Fruit fly (Drosophila melanogaster) whole organism, pupa: Measurements from ENCODE around the gene CG43445.

Source experiments
- CG10348 ChIP-seq: fragments of 200-800 bp; sonication (Bioruptor generic); IDR thresholded peaks from 2 replicates; pipeline ENCODE4 v1.3.6; 2022; ENCODE audit warnings: missing biosample characterization, missing genetic modification characterization
- CG12605 ChIP-seq: fragments of 200-800 bp; sonication (Bioruptor generic); IDR thresholded peaks from 2 replicates; pipeline ENCODE4 v1.3.6; 2022; ENCODE audit warnings: missing biosample characterization, missing genetic modification characterization
- CG13204 ChIP-seq: fragments of 200-800 bp; sonication (Bioruptor generic); optimal IDR thresholded peaks from 2 replicates; lab custom pipeline; 2018; ENCODE audit warnings: missing biosample characterization, mild to moderate bottlenecking, missing genetic modification characterization, moderate library complexity
- CG14655 ChIP-seq: fragments of 200-800 bp; sonication (Bioruptor generic); optimal IDR thresholded peaks from 3 replicates; lab custom pipeline; 2017; ENCODE audit warnings: mild to moderate bottlenecking, missing biosample characterization, missing genetic modification reagents, missing genetic modification characterization
- CG15710 ChIP-seq: fragments of 200-800 bp; sonication (Bioruptor generic); optimal IDR thresholded peaks from 2 replicates; lab custom pipeline; 2018; ENCODE audit warnings: missing biosample characterization, mild to moderate bottlenecking, missing genetic modification characterization, moderate library complexity
- CG17806 ChIP-seq: fragments of 200-800 bp; sonication (Bioruptor generic); optimal IDR thresholded peaks from 2 replicates; lab custom pipeline; 2018; ENCODE audit warnings: missing biosample characterization, mild to moderate bottlenecking, missing genetic modification characterization, moderate library complexity
- CG32121 ChIP-seq: fragments of 200-800 bp; sonication (Bioruptor generic); IDR thresholded peaks from 2 replicates; pipeline ENCODE4 v1.3.6; 2022; ENCODE audit warnings: missing biosample characterization, missing genetic modification characterization
- CG34367 ChIP-seq: fragments of 200-800 bp; sonication (Bioruptor generic); optimal IDR thresholded peaks from 2 replicates; lab custom pipeline; 2018; ENCODE audit warnings: missing biosample characterization, mild to moderate bottlenecking, missing genetic modification characterization
- CG4496 ChIP-seq: fragments of 200-800 bp; sonication (Bioruptor generic); IDR thresholded peaks from 3 replicates; pipeline ENCODE4 v1.3.6; 2022; ENCODE audit warnings: missing biosample characterization, missing genetic modification characterization
- CG8159 ChIP-seq: fragments of 200-800 bp; sonication (Bioruptor generic); optimal IDR thresholded peaks from 3 replicates; lab custom pipeline; 2018; ENCODE audit warnings: missing biosample characterization, mild to moderate bottlenecking, missing genetic modification characterization, moderate library complexity
- CG8301 ChIP-seq: fragments of 200-800 bp; sonication (Bioruptor generic); optimal IDR thresholded peaks from 2 replicates; lab custom pipeline; 2018; ENCODE audit warnings: missing biosample characterization, mild to moderate bottlenecking, missing genetic modification characterization
- CG9948 ChIP-seq: fragments of 200-800 bp; sonication (Bioruptor generic); optimal IDR thresholded peaks from 2 replicates; lab custom pipeline; 2018; ENCODE audit warnings: missing biosample characterization, mild to moderate bottlenecking, missing genetic modification characterization, moderate library complexity
- D1 ChIP-seq: fragments of 200-800 bp; sonication (Bioruptor generic); optimal IDR thresholded peaks from 2 replicates; lab custom pipeline; 2018; ENCODE audit warnings: missing biosample characterization, mild to moderate bottlenecking, missing genetic modification characterization, moderate library complexity
- EcR ChIP-seq: fragments of 200-800 bp; sonication (Bioruptor generic); optimal IDR thresholded peaks from 3 replicates; lab custom pipeline; 2019; ENCODE audit warnings: missing biosample characterization, missing genetic modification characterization, mild to moderate bottlenecking, moderate library complexity, missing genetic modification reagents
- Ets98B ChIP-seq: fragments of 200-800 bp; sonication (Bioruptor generic); IDR thresholded peaks from 2 replicates; pipeline ENCODE4 v1.3.6; 2022; ENCODE audit warnings: missing biosample characterization, missing genetic modification characterization
- Pif1A ChIP-seq: fragments of 200-800 bp; sonication (Bioruptor generic); optimal IDR thresholded peaks from 3 replicates; lab custom pipeline; 2016; ENCODE audit warnings: missing biosample characterization, missing genetic modification characterization
- Pif1B ChIP-seq: fragments of 200-800 bp; sonication (Bioruptor generic); optimal IDR thresholded peaks from 3 replicates; lab custom pipeline; 2016; ENCODE audit warnings: missing biosample characterization, missing genetic modification characterization
- Snoo ChIP-seq: fragments of 200-800 bp; sonication (Bioruptor generic); optimal IDR thresholded peaks from 3 replicates; lab custom pipeline; 2017; ENCODE audit warnings: missing biosample characterization, mild to moderate bottlenecking, missing genetic modification characterization, inconsistent platforms
- fd96Ca ChIP-seq: fragments of 200-800 bp; sonication (Bioruptor generic); IDR thresholded peaks from 3 replicates; pipeline ENCODE4 v1.3.6; 2022; ENCODE audit warnings: missing biosample characterization, missing genetic modification characterization
- gl ChIP-seq: fragments of 200-800 bp; sonication (Bioruptor generic); optimal IDR thresholded peaks from 2 replicates; lab custom pipeline; 2018; ENCODE audit warnings: missing biosample characterization, mild to moderate bottlenecking, missing genetic modification characterization
- rn ChIP-seq: fragments of 200-800 bp; sonication (Bioruptor generic); IDR thresholded peaks from 2 replicates; pipeline ENCODE4 v1.3.6; 2022; ENCODE audit warnings: missing biosample characterization, missing genetic modification characterization

CG43445 gene

DNA sequence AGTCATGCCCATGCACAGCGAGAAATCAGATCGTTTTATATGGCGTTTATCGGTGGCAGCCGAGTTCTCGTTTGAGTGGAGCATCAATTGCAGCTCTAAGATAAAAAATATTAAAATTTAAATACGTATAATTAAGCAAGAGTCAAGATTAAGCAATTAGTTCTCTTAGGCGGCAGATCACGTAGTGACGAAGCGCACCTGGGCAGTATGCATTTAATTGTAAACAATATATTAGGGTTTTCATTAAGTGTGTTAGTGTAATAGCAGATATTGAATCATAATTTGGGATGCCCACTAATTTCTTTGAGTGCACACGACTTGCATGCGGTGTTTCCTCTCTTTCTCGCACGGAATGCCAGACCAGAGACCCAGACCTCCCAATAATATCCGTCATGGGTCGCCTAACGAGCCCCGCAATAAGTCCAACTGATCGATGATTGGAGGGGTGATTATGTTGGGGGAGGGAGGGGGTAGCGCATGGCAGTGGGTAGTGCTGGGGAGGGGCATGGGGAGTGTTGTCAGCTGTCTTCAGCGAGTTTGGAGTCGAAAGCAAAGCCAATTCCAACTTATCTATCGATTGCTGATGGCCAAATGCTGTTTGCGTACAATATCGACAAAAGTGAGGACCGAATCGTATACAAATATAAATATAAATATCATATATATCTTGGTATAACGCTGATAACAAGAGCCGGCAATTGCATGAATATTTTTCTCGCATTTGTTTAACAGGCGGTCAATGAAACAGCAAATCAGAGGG lies 38.4 kb downstream of the CG43445 start:
- TF ChIP-seq CG14655 (peak; percentile 64), Snoo (tag; lab: Kevin White, UChicago) (peak; percentile 59), CG8301 (peak; percentile 52), CG15710 (tag; lab: Kevin White, UChicago) (peak; percentile 53), EcR (GFP tag; lab: Kevin White, UChicago) (no peak), rn (GFP tag; lab: Robert Waterston, UW) (no peak), CG8159 (tag; lab: Kevin White, UChicago) (peak; percentile 61), CG9948 (tag; lab: Kevin White, UChicago) (peak; percentile 53), Ets98B (peak; percentile 39; the same call in 1 of the 2 replicates), CG12605 (GFP tag; lab: Robert Waterston, UW) (no peak), gl (tag; lab: Kevin White, UChicago) (no peak), D1 (no peak), CG13204 (GFP tag; lab: Kevin White, UChicago) (no peak), fd96Ca (GFP tag; lab: Robert Waterston, UW) (peak; percentile 77), CG10348 (GFP tag; lab: Robert Waterston, UW) (0 out of 2 replicates have a peak, but pooled peaks have one; percentile 33), CG4496 (GFP tag; lab: Robert Waterston, UW) (peak; percentile 67), CG34367 (tag; lab: Kevin White, UChicago) (peak; percentile 16), Pif1A (GFP tag; lab: Kevin White, UChicago) (peak; percentile 68), CG17806 (tag; lab: Kevin White, UChicago) (peak; percentile 44), Pif1B (peak; percentile 46), CG32121 (GFP tag; lab: Robert Waterston, UW) (peak; percentile 72)

DNA sequence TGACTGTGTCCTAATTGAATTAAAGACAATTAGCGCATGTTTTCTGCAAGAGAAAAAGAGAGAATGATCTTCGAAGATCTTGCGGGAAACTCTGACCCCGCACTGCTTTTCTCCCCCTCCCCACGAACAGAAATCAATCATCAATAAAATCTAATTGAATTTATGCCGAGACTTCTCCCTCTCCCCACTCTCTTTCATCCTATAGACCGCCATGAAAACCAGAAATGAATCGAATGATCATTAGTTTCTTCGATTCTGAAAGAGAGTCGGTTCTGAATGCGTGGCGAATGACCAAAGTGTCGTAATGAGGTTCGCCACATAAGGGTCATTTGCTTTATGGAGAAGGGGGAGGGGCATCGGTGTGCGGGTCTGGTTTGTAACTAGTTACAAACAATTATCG lies 39.2 kb downstream of the CG43445 start:
- TF ChIP-seq CG13204 (GFP tag; lab: Kevin White, UChicago) = no peak
- TF ChIP-seq gl (tag; lab: Kevin White, UChicago) = no peak
- no peak for TF ChIP-seq fd96Ca (GFP tag; lab: Robert Waterston, UW)
- no peak for TF ChIP-seq rn (GFP tag; lab: Robert Waterston, UW)
- no peak for TF ChIP-seq CG4496 (GFP tag; lab: Robert Waterston, UW)
- TF ChIP-seq Pif1B = no peak
- no peak for TF ChIP-seq CG15710 (tag; lab: Kevin White, UChicago)
- no peak for TF ChIP-seq Snoo (tag; lab: Kevin White, UChicago)
- TF ChIP-seq CG14655 = no peak
- no peak for TF ChIP-seq CG34367 (tag; lab: Kevin White, UChicago)

dm6 chr3R:17951285-17951684 lies 40.1 kb downstream of the CG43445 start:
- TF ChIP-seq Snoo (tag; lab: Kevin White, UChicago) = no peak
- TF ChIP-seq CG17806 (tag; lab: Kevin White, UChicago) = no peak
- TF ChIP-seq gl (tag; lab: Kevin White, UChicago) = no peak
- peak; percentile 29 for TF ChIP-seq EcR (GFP tag; lab: Kevin White, UChicago)
- TF ChIP-seq Pif1B = no peak
- no peak for TF ChIP-seq CG34367 (tag; lab: Kevin White, UChicago)
- no peak for TF ChIP-seq rn (GFP tag; lab: Robert Waterston, UW)

DNA sequence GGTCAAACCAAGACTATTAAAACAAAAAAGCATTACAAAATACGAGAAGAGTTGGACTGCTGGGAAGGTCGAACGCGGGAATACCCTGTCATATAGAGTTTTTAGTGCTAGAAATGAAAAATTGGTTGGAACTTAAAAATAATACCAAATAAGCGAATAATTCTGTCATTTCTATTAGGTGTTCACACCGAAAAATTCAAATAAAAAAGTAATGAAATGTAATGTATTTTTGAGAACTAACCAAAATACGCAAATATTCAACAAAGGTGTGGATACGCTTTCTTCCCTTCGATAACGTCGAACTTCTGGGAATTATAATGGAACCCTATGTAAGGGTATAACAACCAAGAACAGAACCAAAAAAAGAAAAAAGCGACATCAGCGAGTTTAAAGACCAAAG lies 40.6 kb downstream of the CG43445 start:
- TF ChIP-seq CG8159 (tag; lab: Kevin White, UChicago) (peak; percentile 40), CG17806 (tag; lab: Kevin White, UChicago) (no peak), CG9948 (tag; lab: Kevin White, UChicago) (no peak), fd96Ca (GFP tag; lab: Robert Waterston, UW) (no peak), CG10348 (GFP tag; lab: Robert Waterston, UW) (no peak), rn (GFP tag; lab: Robert Waterston, UW) (no peak), CG14655 (peak; percentile 16), CG8301 (no peak)
- TF ChIP-seq, all 21 proteins: peak for 2

DNA sequence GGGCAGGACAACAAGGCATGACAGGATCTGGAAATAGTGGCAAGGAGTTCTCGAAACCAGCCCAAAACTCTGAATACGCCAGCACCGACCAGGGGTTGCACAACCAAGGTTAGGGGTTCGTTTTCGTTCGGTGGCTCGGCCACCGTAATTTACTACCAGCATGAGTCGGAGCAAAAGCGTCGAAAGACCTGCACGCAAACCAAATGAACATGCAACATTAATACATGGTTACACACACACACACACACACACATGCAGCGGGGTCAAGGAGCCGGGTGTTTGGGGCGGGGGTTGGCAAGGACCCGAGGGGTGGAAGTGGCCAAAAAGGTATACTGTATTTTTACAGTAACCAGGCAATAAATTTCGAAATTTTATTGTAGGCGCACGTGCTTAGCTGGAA lies 41.2 kb downstream of the CG43445 start:
- TF ChIP-seq rn (GFP tag; lab: Robert Waterston, UW) (no peak), CG8301 (no peak), Pif1B (no peak), EcR (GFP tag; lab: Kevin White, UChicago) (no peak), CG32121 (GFP tag; lab: Robert Waterston, UW) (no peak), D1 (no peak), CG13204 (GFP tag; lab: Kevin White, UChicago) (no peak), CG15710 (tag; lab: Kevin White, UChicago) (no peak), gl (tag; lab: Kevin White, UChicago) (no peak)
- TF ChIP-seq, all 21 proteins: peak for 0

DNA sequence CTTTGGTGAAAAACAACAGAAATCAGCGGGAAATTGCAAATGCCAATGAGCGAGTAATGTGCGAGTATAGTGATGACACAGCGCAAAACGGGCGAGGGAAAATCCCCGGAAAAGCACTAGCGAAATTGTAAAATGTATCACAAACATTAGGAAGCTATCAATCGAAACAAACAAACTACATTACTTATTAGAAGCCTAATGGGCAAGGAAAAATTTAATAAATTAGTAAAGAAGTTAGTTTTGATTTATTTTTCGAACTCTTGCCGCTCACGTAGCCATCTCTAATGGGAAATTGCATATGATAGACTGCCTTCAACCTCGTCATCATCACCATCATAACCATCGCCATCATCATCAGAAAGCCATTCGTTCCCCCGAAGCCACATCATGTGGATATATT lies 42.7 kb downstream of the CG43445 start:
- TF ChIP-seq Ets98B = no peak; the same call in 1 of the 2 replicates
- no peak for TF ChIP-seq CG32121 (GFP tag; lab: Robert Waterston, UW)
- TF ChIP-seq Pif1A (GFP tag; lab: Kevin White, UChicago) = no peak
- no peak for TF ChIP-seq Snoo (tag; lab: Kevin White, UChicago)
- TF ChIP-seq Pif1B = no peak
- peak; percentile 17 for TF ChIP-seq CG8301
- no peak for TF ChIP-seq D1
- no peak for TF ChIP-seq CG9948 (tag; lab: Kevin White, UChicago)
- TF ChIP-seq CG14655 = peak; percentile 47
- no peak for TF ChIP-seq CG10348 (GFP tag; lab: Robert Waterston, UW)
- no peak for TF ChIP-seq CG34367 (tag; lab: Kevin White, UChicago)
- TF ChIP-seq CG4496 (GFP tag; lab: Robert Waterston, UW) = peak; percentile 52; the same call in 1 of the 3 replicates
- no peak for TF ChIP-seq CG8159 (tag; lab: Kevin White, UChicago)
- no peak for TF ChIP-seq fd96Ca (GFP tag; lab: Robert Waterston, UW)
- no peak for TF ChIP-seq CG17806 (tag; lab: Kevin White, UChicago)
- no peak for TF ChIP-seq gl (tag; lab: Kevin White, UChicago)
- TF ChIP-seq EcR (GFP tag; lab: Kevin White, UChicago) = no peak
- TF ChIP-seq CG13204 (GFP tag; lab: Kevin White, UChicago) = no peak
- no peak for TF ChIP-seq CG12605 (GFP tag; lab: Robert Waterston, UW)
- no peak for TF ChIP-seq rn (GFP tag; lab: Robert Waterston, UW)
- no peak for TF ChIP-seq CG15710 (tag; lab: Kevin White, UChicago)
- TF ChIP-seq, all 21 proteins: peak for 3
